Fruit fly (Drosophila melanogaster) whole organism, embryonic: ENCODE data around the gene CG17029.

Experiments
- CG10543 ChIP-seq: fragments of 200-800 bp; sonication (Bioruptor generic); optimal IDR thresholded peaks from 3 replicates; lab custom pipeline; 2017; ENCODE audit warnings: missing biosample characterization, mild to moderate bottlenecking, missing genetic modification characterization, moderate library complexity
- CG10959 ChIP-seq: fragments of 200-800 bp; sonication (Bioruptor generic); IDR thresholded peaks from 2 replicates; pipeline ENCODE4 v1.3.6; 2022; ENCODE audit warnings: missing biosample characterization, missing genetic modification characterization
- CG11247 ChIP-seq: fragments of 200-800 bp; sonication (Bioruptor generic); IDR thresholded peaks from 2 replicates; pipeline ENCODE4 v1.3.6; 2022; ENCODE audit warnings: missing biosample characterization, missing genetic modification characterization
- CG11456 ChIP-seq: fragments of 200-800 bp; sonication (Bioruptor generic); IDR thresholded peaks from 3 replicates; pipeline ENCODE4 v1.3.6; 2022; ENCODE audit warnings: missing biosample characterization, missing genetic modification characterization
- CG11504 ChIP-seq: fragments of 200-800 bp; sonication (Bioruptor generic); optimal IDR thresholded peaks from 3 replicates; lab custom pipeline; 2019; ENCODE audit warnings: missing biosample characterization, mild to moderate bottlenecking, missing genetic modification characterization, moderate library complexity
- CG12299 ChIP-seq: fragments of 200-800 bp; sonication (Bioruptor generic); optimal IDR thresholded peaks from 2 replicates; lab custom pipeline; 2018; ENCODE audit warnings: missing biosample characterization, mild to moderate bottlenecking, missing genetic modification characterization
- CG12769 ChIP-seq: fragments of 200-800 bp; sonication (Bioruptor generic); optimal IDR thresholded peaks from 2 replicates; lab custom pipeline; 2019; ENCODE audit warnings: missing biosample characterization, mild to moderate bottlenecking, missing genetic modification characterization, moderate library complexity
- CG18619 ChIP-seq: fragments of 200-800 bp; sonication (Bioruptor generic); optimal IDR thresholded peaks from 3 replicates; lab custom pipeline; 2017; ENCODE audit warnings: missing biosample characterization, mild to moderate bottlenecking, missing genetic modification characterization
- CG32532 ChIP-seq: fragments of 200-800 bp; sonication (Bioruptor generic); IDR thresholded peaks from 2 replicates; pipeline ENCODE4 v1.3.6; 2022; ENCODE audit warnings: missing biosample characterization, missing genetic modification characterization
- CG33557 ChIP-seq: fragments of 200-800 bp; sonication (Bioruptor generic); optimal IDR thresholded peaks from 2 replicates; lab custom pipeline; 2019; ENCODE audit warnings: missing biosample characterization, mild to moderate bottlenecking, missing genetic modification characterization, moderate library complexity
- CG42726 ChIP-seq: fragments of 200-800 bp; sonication (Bioruptor generic); IDR thresholded peaks from 2 replicates; pipeline ENCODE4 v1.3.6; 2022; ENCODE audit warnings: missing biosample characterization, missing genetic modification characterization; ENCODE audit not compliant: partially characterized antibody
- CG4424 ChIP-seq: fragments of 200-800 bp; sonication (Bioruptor generic); optimal IDR thresholded peaks from 3 replicates; lab custom pipeline; 2016; ENCODE audit warnings: missing biosample characterization, missing genetic modification characterization
- CG4730 ChIP-seq: fragments of 200-800 bp; sonication (Bioruptor generic); IDR thresholded peaks from 2 replicates; pipeline ENCODE4 v1.3.6; 2022; ENCODE audit warnings: missing biosample characterization, missing genetic modification characterization
- CG4854 ChIP-seq: fragments of 200-800 bp; sonication (Bioruptor generic); optimal IDR thresholded peaks from 2 replicates; lab custom pipeline; 2016; ENCODE audit warnings: missing biosample characterization, missing genetic modification characterization, inconsistent platforms
- CG6854 ChIP-seq: fragments of 200-800 bp; sonication (Bioruptor generic); optimal IDR thresholded peaks from 3 replicates; lab custom pipeline; 2017; ENCODE audit warnings: missing biosample characterization, mild to moderate bottlenecking, missing genetic modification characterization
- CG7745 ChIP-seq: fragments of 200-800 bp; sonication (Bioruptor generic); optimal IDR thresholded peaks from 2 replicates; lab custom pipeline; 2018; ENCODE audit warnings: missing biosample characterization, mild to moderate bottlenecking, missing genetic modification characterization, moderate library complexity
- CG7987 ChIP-seq: fragments of 200-800 bp; sonication (Bioruptor generic); optimal IDR thresholded peaks from 2 replicates; lab custom pipeline; 2018; ENCODE audit warnings: missing biosample characterization, mild to moderate bottlenecking, missing genetic modification characterization, moderate library complexity
- CG8089 ChIP-seq: fragments of 200-800 bp; sonication (Bioruptor generic); optimal IDR thresholded peaks from 3 replicates; lab custom pipeline; 2016; ENCODE audit warnings: missing biosample characterization, missing genetic modification characterization
- CG9876 ChIP-seq: fragments of 200-800 bp; sonication (Bioruptor generic); optimal IDR thresholded peaks from 2 replicates; lab custom pipeline; 2016; ENCODE audit warnings: missing biosample characterization, missing genetic modification characterization
- Chrac-16 ChIP-seq: fragments of 200-800 bp; sonication (Bioruptor generic); optimal IDR thresholded peaks from 3 replicates; lab custom pipeline; 2016; ENCODE audit warnings: missing biosample characterization, missing genetic modification characterization
- D ChIP-seq, 2 experiments: fragments of 200-800 bp in 1 of 2; fragments of >200 bp in 1 of 2; sonication (Bioruptor generic) in 1 of 2; optimal IDR thresholded peaks; 2 replicates in 1 of 2; 3 replicates in 1 of 2; lab custom pipeline; 2017; ENCODE audit warnings: mild to moderate bottlenecking in 1 of 2, missing biosample characterization in 1 of 2, missing genetic modification characterization in 1 of 2, missing genetic modification reagents in 1 of 2
- Dip3 ChIP-seq: fragments of 200-800 bp; sonication (Bioruptor generic); optimal IDR thresholded peaks from 3 replicates; lab custom pipeline; 2016; ENCODE audit warnings: missing biosample characterization, missing genetic modification characterization
- ERR ChIP-seq: fragments of 200-800 bp; sonication (Bioruptor generic); optimal IDR thresholded peaks from 2 replicates; lab custom pipeline; 2016; ENCODE audit warnings: missing biosample characterization, missing genetic modification characterization
- H15 ChIP-seq: fragments of 200-800 bp; sonication (Bioruptor generic); IDR thresholded peaks from 3 replicates; pipeline ENCODE4 v1.3.6; 2022; ENCODE audit warnings: missing biosample characterization, missing genetic modification characterization
- HmgZ ChIP-seq: fragments of 200-800 bp; sonication (Bioruptor generic); optimal IDR thresholded peaks from 2 replicates; lab custom pipeline; 2018; ENCODE audit warnings: missing biosample characterization, mild to moderate bottlenecking, missing genetic modification characterization
- Kr ChIP-seq: fragments of 200-800 bp; sonication (Bioruptor generic); optimal IDR thresholded peaks from 2 replicates; lab custom pipeline; 2017; ENCODE audit warnings: missing biosample characterization, mild to moderate bottlenecking, missing genetic modification characterization
- NC2β ChIP-seq: fragments of 200-800 bp; sonication (Bioruptor generic); optimal IDR thresholded peaks from 2 replicates; lab custom pipeline; 2016; ENCODE audit warnings: missing biosample characterization, missing genetic modification characterization
- Scr ChIP-seq: fragments of 200-800 bp; sonication (Bioruptor generic); IDR thresholded peaks from 2 replicates; pipeline ENCODE4 v1.3.6; 2022; ENCODE audit warnings: missing biosample characterization, missing genetic modification characterization; ENCODE audit not compliant: partially characterized antibody
- Vsx1 ChIP-seq: fragments of 200-800 bp; sonication (Bioruptor generic); optimal IDR thresholded peaks from 2 replicates; lab custom pipeline; 2017; ENCODE audit warnings: missing biosample characterization, mild to moderate bottlenecking, missing genetic modification characterization, missing genetic modification reagents
- amos ChIP-seq: fragments of 200-800 bp; sonication (Bioruptor generic); IDR thresholded peaks from 2 replicates; pipeline ENCODE4 v1.3.6; 2022; ENCODE audit warnings: missing biosample characterization, missing genetic modification characterization; ENCODE audit not compliant: partially characterized antibody
- ci ChIP-seq: fragments of 200-800 bp; sonication (Bioruptor generic); IDR thresholded peaks from 3 replicates; pipeline ENCODE4 v1.3.6; 2022; ENCODE audit warnings: missing biosample characterization, missing genetic modification characterization
- disco-r ChIP-seq: fragments of 200-800 bp; sonication (Bioruptor generic); optimal IDR thresholded peaks from 2 replicates; lab custom pipeline; 2016; ENCODE audit warnings: missing biosample characterization, missing genetic modification characterization
- en ChIP-seq: fragments of 200-800 bp; sonication (Bioruptor generic); optimal IDR thresholded peaks from 2 replicates; lab custom pipeline; 2016; ENCODE audit warnings: missing biosample characterization, missing genetic modification characterization
- gce ChIP-seq: fragments of 200-800 bp; sonication (Bioruptor generic); IDR thresholded peaks from 3 replicates; pipeline ENCODE4 v1.3.6; 2022; ENCODE audit warnings: missing biosample characterization, missing genetic modification characterization
- gcm ChIP-seq: fragments of 200-800 bp; sonication (Bioruptor generic); optimal IDR thresholded peaks from 2 replicates; lab custom pipeline; 2019; ENCODE audit warnings: missing biosample characterization, mild to moderate bottlenecking, missing genetic modification characterization, moderate library complexity
- gcm2 ChIP-seq: fragments of 200-800 bp; sonication (Bioruptor generic); optimal IDR thresholded peaks from 2 replicates; lab custom pipeline; 2016; ENCODE audit warnings: missing biosample characterization, missing genetic modification characterization
- lola ChIP-seq, 3 experiments: fragments of >200 bp in 2 of 3; fragments of 200-800 bp in 1 of 3; sonication (Bioruptor generic) in 1 of 3; optimal IDR thresholded peaks; 2 replicates each; lab custom pipeline; 2017 to 2019; ENCODE audit warnings: missing biosample characterization in 3 of 3, missing genetic modification characterization in 3 of 3, mild to moderate bottlenecking in 1 of 3, moderate library complexity in 1 of 3
- lov ChIP-seq, 2 experiments: fragments of 200-800 bp in 1 of 2; fragments of >200 bp in 1 of 2; sonication (Bioruptor generic) in 1 of 2; IDR thresholded peaks in 1 of 2; optimal IDR thresholded peaks in 1 of 2; 2 replicates in 1 of 2; 3 replicates in 1 of 2; pipeline versions ENCODE4 v1.3.6 to Lab custom; 2017 to 2022; ENCODE audit warnings: missing biosample characterization in 1 of 2, missing genetic modification characterization in 1 of 2
- luna ChIP-seq: fragments of 200-800 bp; sonication (Bioruptor generic); optimal IDR thresholded peaks from 2 replicates; lab custom pipeline; 2016; ENCODE audit warnings: missing biosample characterization, missing genetic modification characterization
- org-1 ChIP-seq: fragments of 200-800 bp; sonication (Bioruptor generic); optimal IDR thresholded peaks from 2 replicates; lab custom pipeline; 2017; ENCODE audit warnings: missing biosample characterization, missing genetic modification characterization
- pb ChIP-seq: fragments of 200-800 bp; sonication (Bioruptor generic); optimal IDR thresholded peaks from 3 replicates; lab custom pipeline; 2016; ENCODE audit warnings: missing biosample characterization, missing genetic modification characterization
- pita ChIP-seq: fragments of 200-800 bp; sonication (Bioruptor generic); optimal IDR thresholded peaks from 2 replicates; lab custom pipeline; 2017; ENCODE audit warnings: missing biosample characterization, mild to moderate bottlenecking, missing genetic modification characterization
- run ChIP-seq: fragments of 200-800 bp; sonication (Bioruptor generic); optimal IDR thresholded peaks from 3 replicates; lab custom pipeline; 2018; ENCODE audit warnings: missing biosample characterization, mild to moderate bottlenecking, missing genetic modification characterization
- slou ChIP-seq: fragments of 200-800 bp; sonication (Bioruptor generic); optimal IDR thresholded peaks from 3 replicates; lab custom pipeline; 2016; ENCODE audit warnings: missing biosample characterization, missing genetic modification characterization
- tll ChIP-seq, 2 experiments: fragments of 200-800 bp in 1 of 2; fragments of >200 bp in 1 of 2; sonication (Bioruptor generic) in 1 of 2; optimal IDR thresholded peaks; 2 replicates each; lab custom pipeline; 2017 to 2019; ENCODE audit warnings: missing biosample characterization in 2 of 2, missing genetic modification characterization in 2 of 2, mild to moderate bottlenecking in 1 of 2, moderate library complexity in 1 of 2
- trem ChIP-seq: fragments of 200-800 bp; optimal IDR thresholded peaks from 3 replicates; lab custom pipeline; 2019; ENCODE audit warnings: missing biosample characterization, mild to moderate bottlenecking, missing genetic modification characterization, moderate library complexity
- unc-4 ChIP-seq: fragments of 200-800 bp; sonication (Bioruptor generic); IDR thresholded peaks from 2 replicates; pipeline ENCODE4 v1.3.6; 2022; ENCODE audit warnings: missing biosample characterization, missing genetic modification characterization; ENCODE audit not compliant: partially characterized antibody
- vnd ChIP-seq: fragments of 200-800 bp; sonication (Bioruptor generic); IDR thresholded peaks from 3 replicates; pipeline ENCODE4 v1.3.6; 2022; ENCODE audit warnings: missing biosample characterization, missing genetic modification characterization; ENCODE audit not compliant: partially characterized antibody

The CG17029 gene

dm6 chr3L:15999358-16000005 lies 22.8 kb downstream of the CG17029 start (continued):
- TF ChIP-seq org-1 = no peak
- no peak for TF ChIP-seq disco-r (GFP tag; lab: Kevin White, UChicago)
- peak; percentile 14 for TF ChIP-seq CG4854 (GFP tag; lab: Kevin White, UChicago)
- TF ChIP-seq ci (GFP tag; lab: Robert Waterston, UW) = no peak
- no peak for TF ChIP-seq gcm (GFP tag; lab: Kevin White, UChicago)
- no peak for TF ChIP-seq CG11456 (GFP tag; lab: Robert Waterston, UW)
- no peak for TF ChIP-seq CG9876 (GFP tag; lab: Kevin White, UChicago)
- TF ChIP-seq luna (GFP tag; lab: Kevin White, UChicago) = no peak
- no peak for TF ChIP-seq CG33557 (GFP tag; lab: Kevin White, UChicago)
- TF ChIP-seq run (tag; lab: Kevin White, UChicago) = no peak
- no peak for TF ChIP-seq lola (GFP tag; optimal IDR thresholded peaks at IDR 0.05; lab: Kevin White, UChicago)
- no peak for TF ChIP-seq pita
- peak; percentile 56 for TF ChIP-seq Vsx1 (GFP tag; lab: Kevin White, UChicago)
- TF ChIP-seq pb (GFP tag; lab: Kevin White, UChicago) = no peak
- TF ChIP-seq tll (GFP tag; optimal IDR thresholded peaks at IDR 0.05; lab: Kevin White, UChicago) = no peak
- no peak for TF ChIP-seq gcm2
- TF ChIP-seq ERR = no peak
- no peak for TF ChIP-seq NC2β (GFP tag; lab: Kevin White, UChicago)
- peak; percentile 41 for TF ChIP-seq CG12769 (tag; lab: Kevin White, UChicago)
- TF ChIP-seq H15 = no peak
- peak; percentile 43 for TF ChIP-seq HmgZ (tag; lab: Kevin White, UChicago)
- no peak for TF ChIP-seq Scr (GFP tag; lab: Robert Waterston, UW)
- TF ChIP-seq CG11504 (tag; lab: Kevin White, UChicago) = no peak
- peak; percentile 64; the same call in 1 of the 2 replicates for TF ChIP-seq CG32532 (GFP tag; lab: Robert Waterston, UW)
- peak; percentile 76 for TF ChIP-seq CG10543 (GFP tag; lab: Kevin White, UChicago)
- TF ChIP-seq amos (GFP tag; lab: Robert Waterston, UW) = no peak
- peak; percentile 12 for TF ChIP-seq CG4424 (GFP tag; lab: Kevin White, UChicago)
- TF ChIP-seq unc-4 = no peak
- peak; percentile 10 for TF ChIP-seq trem (tag; lab: Kevin White, UChicago)
- TF ChIP-seq CG4730 (GFP tag; lab: Robert Waterston, UW) = no peak
- TF ChIP-seq lov (optimal IDR thresholded peaks at IDR 0.05; lab: Kevin White, UChicago) = no peak
- TF ChIP-seq lov (GFP tag; IDR thresholded peaks at IDR 0.05; lab: Robert Waterston, UW) = no peak
- TF ChIP-seq gce (GFP tag; lab: Robert Waterston, UW) = no peak
- TF ChIP-seq Kr = no peak
- no peak for TF ChIP-seq CG8089 (GFP tag; lab: Kevin White, UChicago)
- TF ChIP-seq CG11247 (GFP tag; lab: Robert Waterston, UW) = peak; percentile 54; the same call in 1 of the 2 replicates
- TF ChIP-seq D (optimal IDR thresholded peaks at IDR 0.05; lab: Kevin White, UChicago) = no peak
- TF ChIP-seq D (GFP tag; optimal IDR thresholded peaks at IDR 0.05; lab: Kevin White, UChicago) = no peak
- peak; percentile 70 for TF ChIP-seq CG7987 (GFP tag; lab: Kevin White, UChicago)
- peak; percentile 48 for TF ChIP-seq CG18619
- no peak for TF ChIP-seq Chrac-16 (GFP tag; lab: Kevin White, UChicago)
- no peak for TF ChIP-seq Dip3 (GFP tag; lab: Kevin White, UChicago)
- no peak for TF ChIP-seq CG6854
- no peak for TF ChIP-seq en (GFP tag; lab: Kevin White, UChicago)
- no peak for TF ChIP-seq CG42726 (GFP tag; lab: Robert Waterston, UW)
- no peak for TF ChIP-seq slou (GFP tag; lab: Kevin White, UChicago)
- no peak for TF ChIP-seq CG12299
- TF ChIP-seq CG10959 = no peak
- no peak for TF ChIP-seq vnd
- TF ChIP-seq CG7745 (tag; lab: Kevin White, UChicago) = peak; percentile 63
